Worm (Caenorhabditis elegans) whole organism, midembryonic: ENCODE measurements around the gene Y67D8C.6.

Experiments used
- T22C8.4 ChIP-seq: fragments of 200-800 bp; sonication (Bioruptor generic); IDR thresholded peaks from 2 replicates; pipeline ENCODE4 v1.3.6; 2022; ENCODE audit warnings: missing genetic modification characterization, missing compliant biosample characterization
- cog-1 ChIP-seq: sonication (generic microtip); optimal IDR thresholded peaks from 2 replicates; lab custom pipeline; 2016; ENCODE audit warnings: missing genetic modification characterization, missing compliant biosample characterization
- flt-1 ChIP-seq: fragments of 200-800 bp; sonication (Bioruptor generic); IDR thresholded peaks from 2 replicates; pipeline ENCODE4 v1.3.6; 2022; ENCODE audit warnings: missing genetic modification characterization, missing compliant biosample characterization
- klf-2 ChIP-seq: fragments of 200-800 bp; sonication (Bioruptor generic); conservative IDR thresholded peaks from 2 replicates; pipeline ENCODE4 v1.3.6; 2022; ENCODE audit warnings: missing genetic modification reagents, missing genetic modification characterization, missing compliant biosample characterization
- med-1 ChIP-seq: sonication (generic microtip); optimal IDR thresholded peaks from 2 replicates; lab custom pipeline; 2017; ENCODE audit warnings: missing genetic modification characterization, mild to moderate bottlenecking, missing compliant biosample characterization, antibody characterized with exemption, missing genetic modification reagents; ENCODE audit not compliant: insufficient read depth
- ref-1 ChIP-seq: fragments of 200-800 bp; sonication (Bioruptor generic); conservative IDR thresholded peaks from 2 replicates; pipeline ENCODE4 v1.3.6; 2022; ENCODE audit warnings: missing genetic modification reagents, missing genetic modification characterization, missing compliant biosample characterization
- tab-1 ChIP-seq: fragments of 200-800 bp; sonication (Bioruptor generic); IDR thresholded peaks from 2 replicates; pipeline ENCODE4 v1.3.6; 2022; ENCODE audit warnings: missing genetic modification characterization, missing compliant biosample characterization
- ztf-23 ChIP-seq: fragments of 200-800 bp; sonication (Bioruptor generic); IDR thresholded peaks from 2 replicates; pipeline ENCODE4 v1.3.6; 2022; ENCODE audit warnings: missing genetic modification reagents, missing genetic modification characterization, missing compliant biosample characterization
- ztf-29 ChIP-seq: fragments of 200-800 bp; sonication (Bioruptor generic); IDR thresholded peaks from 2 replicates; pipeline ENCODE4 v1.3.6; 2022; ENCODE audit warnings: missing genetic modification reagents, missing genetic modification characterization, missing compliant biosample characterization

Y67D8C.6 gene

ce11 chrIV:3062936-3063439 lies at the start of gene Y67D8C.6:
TSS of gene Y67D8C.6 (minus strand) at chrIV:3063389.
- TF ChIP-seq ztf-23 (GFP tag; lab: Robert Waterston, UW): no peak
- TF ChIP-seq klf-2: no peak
- no peak for TF ChIP-seq tab-1 (GFP tag; lab: Robert Waterston, UW)
- TF ChIP-seq ref-1 (GFP tag; lab: Robert Waterston, UW): no peak
- no peak for TF ChIP-seq T22C8.4 (GFP tag; lab: Robert Waterston, UW)
- no peak for TF ChIP-seq flt-1 (GFP tag; lab: Robert Waterston, UW)
- TF ChIP-seq ztf-29 (GFP tag; lab: Robert Waterston, UW): no peak
- no peak for TF ChIP-seq cog-1 (tag; lab: Kevin White, UChicago)
- TF ChIP-seq med-1 (GFP tag; lab: Kevin White, UChicago): no peak

DNA sequence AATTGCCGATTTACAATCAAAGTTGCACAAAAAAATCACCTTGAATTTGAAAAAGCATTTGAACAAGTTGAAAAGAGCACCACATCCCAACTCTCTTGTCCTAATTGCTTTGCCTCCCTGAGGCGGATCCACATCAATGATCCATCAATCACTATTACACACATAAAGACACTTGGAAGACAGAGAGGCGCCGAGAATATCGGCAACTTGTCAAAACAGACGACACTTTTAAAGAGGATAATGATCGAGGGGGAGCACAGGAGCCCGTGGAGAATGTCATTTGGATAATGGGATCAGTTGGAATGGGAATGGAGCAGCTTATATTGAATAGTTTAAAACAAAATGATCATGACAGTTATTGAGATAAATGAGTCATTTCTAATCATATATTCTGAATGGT lies 38.0 kb upstream of the Y67D8C.6 start:
- TF ChIP-seq med-1 (GFP tag; lab: Kevin White, UChicago) (no peak), tab-1 (GFP tag; lab: Robert Waterston, UW) (no peak), cog-1 (tag; lab: Kevin White, UChicago) (no peak)

DNA sequence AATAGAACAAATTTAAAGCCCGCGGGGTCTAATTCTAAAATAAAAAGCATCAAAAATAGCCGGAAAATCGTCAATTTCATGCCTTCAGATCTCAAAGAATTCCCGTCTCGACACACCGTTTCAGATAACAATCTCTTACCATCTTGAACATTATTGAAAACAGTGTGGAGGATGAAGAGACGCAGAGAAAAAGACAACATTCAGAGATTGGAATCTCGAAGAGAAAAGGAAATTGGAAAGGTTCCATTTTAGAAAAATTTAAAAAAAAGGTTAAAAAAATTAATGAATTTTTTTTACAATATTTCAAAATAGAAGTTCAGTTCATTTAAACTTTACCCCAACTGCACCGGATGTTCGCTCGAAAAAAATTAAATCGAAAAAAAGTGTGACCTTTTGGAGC lies 33.8 kb upstream of the Y67D8C.6 start:
- TF ChIP-seq flt-1 (GFP tag; lab: Robert Waterston, UW): no peak
- TF ChIP-seq ztf-23 (GFP tag; lab: Robert Waterston, UW): no peak

- TF ChIP-seq flt-1 (GFP tag; lab: Robert Waterston, UW): no peak
- no peak for TF ChIP-seq cog-1 (tag; lab: Kevin White, UChicago)
- TF ChIP-seq ztf-29 (GFP tag; lab: Robert Waterston, UW): no peak
- no peak for TF ChIP-seq med-1 (GFP tag; lab: Kevin White, UChicago)
Measured at ce11 chrIV:3095995-3096544, 32.9 kb upstream of the Y67D8C.6 start.

ce11 chrIV:3092978-3093377 lies 29.8 kb upstream of the Y67D8C.6 start:
- TF ChIP-seq cog-1 (tag; lab: Kevin White, UChicago) (no peak), flt-1 (GFP tag; lab: Robert Waterston, UW) (no peak)

DNA sequence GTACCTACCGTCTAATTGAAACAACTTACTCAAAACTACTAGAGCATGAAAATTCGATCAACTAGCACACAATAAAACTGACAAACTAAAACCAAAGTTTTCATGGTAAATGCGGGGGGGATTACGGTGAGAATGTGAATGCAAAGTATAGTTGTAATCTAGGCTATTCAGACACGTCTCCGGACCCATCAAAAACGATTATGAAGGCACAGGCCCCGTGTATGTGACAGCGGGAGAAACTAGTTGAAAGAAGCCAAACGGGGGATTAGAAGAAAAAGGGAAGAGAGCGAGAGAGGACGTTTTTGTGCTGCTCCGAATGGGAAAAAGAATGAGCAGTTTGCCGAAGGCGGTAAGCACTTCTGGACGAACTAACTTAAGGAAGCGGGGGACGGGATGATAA lies 27.9 kb upstream of the Y67D8C.6 start:
- TF ChIP-seq ref-1 (GFP tag; lab: Robert Waterston, UW) (no peak), tab-1 (GFP tag; lab: Robert Waterston, UW) (no peak), T22C8.4 (GFP tag; lab: Robert Waterston, UW) (no peak), klf-2 (no peak), ztf-23 (GFP tag; lab: Robert Waterston, UW) (no peak), cog-1 (tag; lab: Kevin White, UChicago) (no peak), flt-1 (GFP tag; lab: Robert Waterston, UW) (no peak), ztf-29 (GFP tag; lab: Robert Waterston, UW) (no peak), med-1 (GFP tag; lab: Kevin White, UChicago) (no peak)

DNA sequence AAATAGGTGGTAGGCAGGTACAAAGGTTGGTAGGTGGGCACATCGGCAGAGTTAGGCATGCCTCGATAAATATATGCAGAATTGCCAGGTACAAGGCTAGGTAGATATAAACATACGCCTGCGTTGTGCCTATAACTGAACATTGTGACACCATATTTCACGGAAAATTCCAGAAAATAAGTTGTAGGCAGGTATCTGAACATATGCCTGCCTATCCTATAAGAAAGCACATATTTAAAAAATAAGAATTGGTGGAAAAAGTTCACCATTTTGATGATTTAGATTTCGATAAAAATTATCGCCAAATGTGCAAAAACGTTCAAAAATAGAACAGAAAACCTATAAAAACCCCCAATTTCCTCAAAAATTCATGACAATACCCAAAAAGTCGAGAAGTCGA lies 26.4 kb upstream of the Y67D8C.6 start:
- TF ChIP-seq ref-1 (GFP tag; lab: Robert Waterston, UW) (no peak), T22C8.4 (GFP tag; lab: Robert Waterston, UW) (no peak), tab-1 (GFP tag; lab: Robert Waterston, UW) (no peak), cog-1 (tag; lab: Kevin White, UChicago) (no peak), ztf-23 (GFP tag; lab: Robert Waterston, UW) (no peak), ztf-29 (GFP tag; lab: Robert Waterston, UW) (no peak), med-1 (GFP tag; lab: Kevin White, UChicago) (no peak), klf-2 (no peak), flt-1 (GFP tag; lab: Robert Waterston, UW) (no peak)

DNA sequence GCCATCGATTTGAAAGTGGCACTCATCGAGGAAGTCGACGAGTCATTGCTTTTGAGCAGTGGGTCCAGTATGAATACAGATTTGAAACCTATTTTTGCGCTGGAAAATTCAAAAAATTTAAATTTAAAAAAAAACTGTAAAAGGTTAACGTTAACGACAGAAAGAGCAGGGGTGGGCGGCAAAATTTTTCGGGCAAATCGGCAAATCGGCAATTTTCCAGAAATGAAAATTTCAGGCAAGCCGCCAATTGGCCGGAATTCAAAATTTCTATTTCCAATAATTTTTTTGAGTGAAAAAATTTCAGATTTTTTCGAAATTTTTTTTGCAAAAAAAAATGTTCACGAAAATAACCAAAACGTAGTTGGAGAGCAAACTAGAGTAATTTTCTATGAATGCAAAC lies 23.6 kb upstream of the Y67D8C.6 start, which contains the start of gene Y67D8C.9:
TSS of gene Y67D8C.9 (minus strand) at position 101 of the 400 bp plus-strand sequence.
- TF ChIP-seq ztf-29 (GFP tag; lab: Robert Waterston, UW) (no peak), tab-1 (GFP tag; lab: Robert Waterston, UW) (no peak), klf-2 (no peak), ztf-23 (GFP tag; lab: Robert Waterston, UW) (no peak), cog-1 (tag; lab: Kevin White, UChicago) (no peak), flt-1 (GFP tag; lab: Robert Waterston, UW) (no peak), ref-1 (GFP tag; lab: Robert Waterston, UW) (no peak), T22C8.4 (GFP tag; lab: Robert Waterston, UW) (no peak), med-1 (GFP tag; lab: Kevin White, UChicago) (no peak)

DNA sequence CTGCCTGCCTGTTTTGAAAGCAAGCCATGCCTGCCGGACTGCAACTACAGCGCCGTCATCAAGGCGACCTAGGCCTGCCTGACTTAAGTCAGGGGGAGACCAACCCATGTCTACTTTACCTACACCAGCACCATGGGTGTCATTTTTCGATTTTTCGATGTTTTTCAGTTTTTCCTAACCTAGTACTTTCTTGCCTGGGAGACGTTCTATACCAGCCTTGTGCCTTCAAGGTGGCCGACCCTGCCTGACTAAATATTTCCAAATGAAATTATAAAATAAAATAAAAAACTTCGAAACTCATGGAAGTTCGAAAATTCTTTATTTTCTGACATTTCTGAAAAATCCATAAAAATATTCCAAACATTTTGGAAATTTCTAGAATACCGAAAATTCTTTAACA lies 13.6 kb upstream of the Y67D8C.6 start:
- TF ChIP-seq ref-1 (GFP tag; lab: Robert Waterston, UW) (no peak), med-1 (GFP tag; lab: Kevin White, UChicago) (no peak), ztf-29 (GFP tag; lab: Robert Waterston, UW) (no peak), flt-1 (GFP tag; lab: Robert Waterston, UW) (no peak), T22C8.4 (GFP tag; lab: Robert Waterston, UW) (no peak), ztf-23 (GFP tag; lab: Robert Waterston, UW) (no peak), tab-1 (GFP tag; lab: Robert Waterston, UW) (no peak), klf-2 (no peak), cog-1 (tag; lab: Kevin White, UChicago) (no peak)

- no peak for TF ChIP-seq med-1 (GFP tag; lab: Kevin White, UChicago)
- no peak for TF ChIP-seq ztf-29 (GFP tag; lab: Robert Waterston, UW)
- no peak for TF ChIP-seq tab-1 (GFP tag; lab: Robert Waterston, UW)
- no peak for TF ChIP-seq flt-1 (GFP tag; lab: Robert Waterston, UW)
- TF ChIP-seq cog-1 (tag; lab: Kevin White, UChicago): no peak
- TF ChIP-seq T22C8.4 (GFP tag; lab: Robert Waterston, UW): no peak
Measured at ce11 chrIV:3076207-3076606, 13.0 kb upstream of the Y67D8C.6 start, which contains the start of gene Y67D8C.22. TSS of gene Y67D8C.22 (minus strand) at chrIV:3076307.
